Fruit fly (Drosophila melanogaster) whole organism, embryonic: Measurements from ENCODE around the gene Kmn2.
A peak's percentile ranks its signal among the peaks of the same experiment; 100 is the strongest.

Source experiments
- Awh ChIP-seq: fragments of 200-800 bp; sonication (Bioruptor generic); IDR thresholded peaks from 2 replicates; pipeline ENCODE4, ENCODE4 v1.3.6; 2022; ENCODE audit warnings: missing biosample characterization, missing genetic modification characterization
- Bdp1 ChIP-seq: fragments of 200-800 bp; sonication (Bioruptor generic); optimal IDR thresholded peaks from 3 replicates; lab custom pipeline; 2016; ENCODE audit warnings: missing biosample characterization, missing genetic modification characterization
- CG10267 ChIP-seq: fragments of 200-800 bp; sonication (Bioruptor generic); optimal IDR thresholded peaks from 2 replicates; lab custom pipeline; 2018; ENCODE audit warnings: missing biosample characterization, mild to moderate bottlenecking, missing genetic modification characterization, moderate library complexity
- CG10321 ChIP-seq: fragments of 200-800 bp; sonication (Bioruptor generic); IDR thresholded peaks from 2 replicates; pipeline ENCODE4 v1.3.6; 2022; ENCODE audit warnings: missing biosample characterization, missing genetic modification characterization
- CG10543 ChIP-seq: fragments of 200-800 bp; sonication (Bioruptor generic); optimal IDR thresholded peaks from 3 replicates; lab custom pipeline; 2017; ENCODE audit warnings: missing biosample characterization, mild to moderate bottlenecking, missing genetic modification characterization, moderate library complexity
- CG10565 ChIP-seq: fragments of 200-800 bp; sonication (Bioruptor generic); optimal IDR thresholded peaks from 3 replicates; lab custom pipeline; 2016; ENCODE audit warnings: missing biosample characterization, mild to moderate bottlenecking, missing genetic modification characterization
- CG14050 ChIP-seq: fragments of 200-800 bp; sonication (Bioruptor generic); IDR thresholded peaks from 3 replicates; pipeline ENCODE4 v1.3.6; 2022; ENCODE audit warnings: missing biosample characterization, missing genetic modification characterization
- CG14441 ChIP-seq: fragments of 200-800 bp; sonication (Bioruptor generic); IDR thresholded peaks from 2 replicates; pipeline ENCODE4 v1.3.6; 2022; ENCODE audit warnings: missing biosample characterization, missing genetic modification characterization
- CG14667 ChIP-seq: fragments of 200-800 bp; sonication (Bioruptor generic); IDR thresholded peaks from 2 replicates; pipeline ENCODE4 v1.3.6; 2022; ENCODE audit warnings: missing biosample characterization, missing genetic modification characterization
- CG15011 ChIP-seq: fragments of 200-800 bp; sonication (Bioruptor generic); optimal IDR thresholded peaks from 3 replicates; lab custom pipeline; 2018; ENCODE audit warnings: missing biosample characterization, mild to moderate bottlenecking, missing genetic modification characterization
- CG17361 ChIP-seq: fragments of 200-800 bp; sonication (Bioruptor generic); IDR thresholded peaks from 3 replicates; pipeline ENCODE4 v1.3.6; 2022; ENCODE audit warnings: missing biosample characterization, missing genetic modification characterization
- CG32532 ChIP-seq: fragments of 200-800 bp; sonication (Bioruptor generic); IDR thresholded peaks from 2 replicates; pipeline ENCODE4 v1.3.6; 2022; ENCODE audit warnings: missing biosample characterization, missing genetic modification characterization
- CG32767 ChIP-seq: fragments of 200-800 bp; sonication (Bioruptor generic); IDR thresholded peaks from 2 replicates; pipeline ENCODE4 v1.3.6; 2022; ENCODE audit warnings: missing biosample characterization, missing genetic modification characterization
- CG34422 ChIP-seq: fragments of 200-800 bp; sonication (Bioruptor generic); IDR thresholded peaks from 3 replicates; pipeline ENCODE4 v1.3.6; 2022; ENCODE audit warnings: missing biosample characterization, missing genetic modification characterization
- CG4404 ChIP-seq: fragments of 200-800 bp; sonication (Bioruptor generic); IDR thresholded peaks from 2 replicates; pipeline ENCODE4 v1.3.6; 2022; ENCODE audit warnings: missing biosample characterization, missing genetic modification characterization
- CG6765 ChIP-seq: fragments of 200-800 bp; sonication (Bioruptor generic); optimal IDR thresholded peaks from 3 replicates; lab custom pipeline; 2017; ENCODE audit warnings: missing biosample characterization, mild to moderate bottlenecking, missing genetic modification characterization
- CG8388 ChIP-seq: fragments of 200-800 bp; sonication (Bioruptor generic); optimal IDR thresholded peaks from 2 replicates; lab custom pipeline; 2019; ENCODE audit warnings: missing biosample characterization, mild to moderate bottlenecking, missing genetic modification characterization, moderate library complexity
- CG9932 ChIP-seq: fragments of 200-800 bp; sonication (Bioruptor generic); IDR thresholded peaks from 2 replicates; pipeline ENCODE4 v1.3.6; 2022; ENCODE audit warnings: missing biosample characterization, missing genetic modification characterization
- Gug ChIP-seq: fragments of 200-800 bp; sonication (Bioruptor generic); IDR thresholded peaks from 4 replicates; pipeline ENCODE4 v1.3.6; 2022; ENCODE audit warnings: missing biosample characterization, missing genetic modification characterization
- HHEX ChIP-seq: fragments of 200-800 bp; sonication (Bioruptor generic); optimal IDR thresholded peaks from 3 replicates; lab custom pipeline; 2017; ENCODE audit warnings: missing biosample characterization, mild to moderate bottlenecking, missing genetic modification characterization, missing genetic modification reagents
- HmgD ChIP-seq: fragments of 200-800 bp; sonication (Bioruptor generic); optimal IDR thresholded peaks from 3 replicates; lab custom pipeline; 2016; ENCODE audit warnings: missing biosample characterization, missing genetic modification characterization
- Hr3 ChIP-seq: fragments of 200-800 bp; sonication (Bioruptor generic); optimal IDR thresholded peaks from 3 replicates; lab custom pipeline; 2016; ENCODE audit warnings: missing biosample characterization, missing genetic modification characterization
- Mes4 ChIP-seq: fragments of 200-800 bp; sonication (Bioruptor generic); optimal IDR thresholded peaks from 2 replicates; lab custom pipeline; 2016; ENCODE audit warnings: missing biosample characterization, missing genetic modification characterization
- Nf-YB ChIP-seq: fragments of 200-800 bp; sonication (Bioruptor generic); optimal IDR thresholded peaks from 3 replicates; lab custom pipeline; 2019; ENCODE audit warnings: missing biosample characterization, mild to moderate bottlenecking, missing genetic modification characterization, moderate library complexity
- Opbp ChIP-seq: fragments of 200-800 bp; sonication (Bioruptor generic); IDR thresholded peaks from 3 replicates; pipeline ENCODE4 v1.3.6; 2022; ENCODE audit warnings: missing biosample characterization, missing genetic modification characterization; ENCODE audit not compliant: partially characterized antibody
- Sox100B ChIP-seq: fragments of 200-800 bp; sonication (Bioruptor generic); optimal IDR thresholded peaks from 3 replicates; lab custom pipeline; 2018; ENCODE audit warnings: missing biosample characterization, mild to moderate bottlenecking, missing genetic modification characterization
- Sry-δ ChIP-seq: fragments of 200-800 bp; sonication (Bioruptor generic); optimal IDR thresholded peaks from 2 replicates; lab custom pipeline; 2016; ENCODE audit warnings: missing biosample characterization, missing genetic modification characterization
- ase ChIP-seq: fragments of 200-800 bp; sonication (Bioruptor generic); IDR thresholded peaks from 3 replicates; pipeline ENCODE4 v1.3.6; 2022; ENCODE audit warnings: missing biosample characterization, missing genetic modification characterization
- bbx ChIP-seq: fragments of 200-800 bp; sonication (Bioruptor generic); IDR thresholded peaks from 2 replicates; pipeline ENCODE4 v1.3.6; 2022; ENCODE audit warnings: missing biosample characterization, missing genetic modification characterization; ENCODE audit not compliant: partially characterized antibody
- br ChIP-seq: fragments of >200 bp; optimal IDR thresholded peaks from 2 replicates; lab custom pipeline; 2017
- bsh ChIP-seq, 2 experiments: fragments of 200-800 bp; sonication (Bioruptor generic); optimal IDR thresholded peaks; 2 replicates each; lab custom pipeline; 2017 to 2018; ENCODE audit warnings: mild to moderate bottlenecking in 2 of 2, missing biosample characterization in 2 of 2, missing genetic modification characterization in 2 of 2, moderate library complexity in 1 of 2
- dan ChIP-seq: fragments of 200-800 bp; sonication (Bioruptor generic); IDR thresholded peaks from 2 replicates; pipeline ENCODE4 v1.3.6; 2022; ENCODE audit warnings: missing biosample characterization, missing genetic modification characterization
- danr ChIP-seq: fragments of 200-800 bp; sonication (Bioruptor generic); IDR thresholded peaks from 2 replicates; pipeline ENCODE4 v1.3.6; 2022; ENCODE audit warnings: missing biosample characterization, missing genetic modification characterization
- dysf ChIP-seq: fragments of 200-800 bp; sonication (Bioruptor generic); IDR thresholded peaks from 3 replicates; pipeline ENCODE4 v1.3.6; 2022; ENCODE audit warnings: missing biosample characterization, missing genetic modification characterization
- ewg ChIP-seq: fragments of 200-800 bp; sonication (Bioruptor generic); optimal IDR thresholded peaks from 3 replicates; lab custom pipeline; 2017; ENCODE audit warnings: mild to moderate bottlenecking, missing biosample characterization, missing genetic modification reagents, missing genetic modification characterization
- eyg ChIP-seq: fragments of 200-800 bp; sonication (Bioruptor generic); optimal IDR thresholded peaks from 3 replicates; lab custom pipeline; 2016; ENCODE audit warnings: missing biosample characterization, missing genetic modification characterization
- gce ChIP-seq: fragments of 200-800 bp; sonication (Bioruptor generic); IDR thresholded peaks from 3 replicates; pipeline ENCODE4 v1.3.6; 2022; ENCODE audit warnings: missing biosample characterization, missing genetic modification characterization
- gsb-n ChIP-seq: fragments of 200-800 bp; sonication (Bioruptor generic); optimal IDR thresholded peaks from 3 replicates; lab custom pipeline; 2018; ENCODE audit warnings: missing biosample characterization, mild to moderate bottlenecking, missing genetic modification characterization
- ham ChIP-seq: fragments of 200-800 bp; sonication (Bioruptor generic); IDR thresholded peaks from 2 replicates; pipeline ENCODE4 v1.3.6; 2022; ENCODE audit warnings: missing biosample characterization, missing genetic modification characterization
- hb ChIP-seq: fragments of 200-800 bp; sonication (Bioruptor generic); IDR thresholded peaks from 3 replicates; pipeline ENCODE4 v1.3.6; 2022; ENCODE audit warnings: missing biosample characterization, missing genetic modification characterization; ENCODE audit not compliant: partially characterized antibody
- insv ChIP-seq, 2 experiments: fragments of 200-800 bp; sonication (Bioruptor generic); optimal IDR thresholded peaks; 3 replicates each; lab custom pipeline; 2016 to 2018; ENCODE audit warnings: missing biosample characterization in 2 of 2, missing genetic modification characterization in 2 of 2
- jigr1 ChIP-seq: fragments of 200-800 bp; sonication (Bioruptor generic); IDR thresholded peaks from 3 replicates; pipeline ENCODE4 v1.3.6; 2022; ENCODE audit warnings: missing biosample characterization, missing genetic modification characterization
- kah ChIP-seq: fragments of 200-800 bp; sonication (Bioruptor generic); optimal IDR thresholded peaks from 2 replicates; lab custom pipeline; 2018; ENCODE audit warnings: missing biosample characterization, mild to moderate bottlenecking, missing genetic modification characterization
- nau ChIP-seq: fragments of 200-800 bp; sonication (Bioruptor generic); optimal IDR thresholded peaks from 3 replicates; lab custom pipeline; 2017; ENCODE audit warnings: missing biosample characterization, mild to moderate bottlenecking, missing genetic modification characterization, missing genetic modification reagents
- nmo ChIP-seq: fragments of 200-800 bp; sonication (Bioruptor generic); optimal IDR thresholded peaks from 2 replicates; lab custom pipeline; 2018; ENCODE audit warnings: missing biosample characterization, mild to moderate bottlenecking, missing genetic modification characterization, moderate library complexity
- pan ChIP-seq, 4 experiments: fragments of >200 bp in 3 of 4; fragments of 200-800 bp in 1 of 4; sonication (Bioruptor generic) in 1 of 4; optimal IDR thresholded peaks in 3 of 4; IDR thresholded peaks in 1 of 4; 2 replicates each; pipeline versions ENCODE4 v1.3.6 to Lab custom; 2017 to 2022; ENCODE audit warnings: missing biosample characterization in 2 of 4, missing genetic modification characterization in 2 of 4, mixed read lengths in 1 of 4
- sisA ChIP-seq: fragments of 200-800 bp; sonication (Bioruptor generic); IDR thresholded peaks from 2 replicates; pipeline ENCODE4 v1.3.6; 2022; ENCODE audit warnings: missing biosample characterization, missing genetic modification characterization
- slbo ChIP-seq: fragments of 200-800 bp; sonication (Bioruptor generic); IDR thresholded peaks from 2 replicates; pipeline ENCODE4 v1.3.6; 2022; ENCODE audit warnings: missing biosample characterization, missing genetic modification characterization
- unpg ChIP-seq: fragments of 200-800 bp; sonication (Bioruptor generic); optimal IDR thresholded peaks from 3 replicates; lab custom pipeline; 2018; ENCODE audit warnings: missing biosample characterization, mild to moderate bottlenecking, missing genetic modification characterization, moderate library complexity
- z ChIP-seq: fragments of 200-800 bp; sonication (Bioruptor generic); IDR thresholded peaks from 3 replicates; pipeline ENCODE4 v1.3.6; 2022; ENCODE audit warnings: missing biosample characterization, missing genetic modification characterization
- zf30C ChIP-seq: fragments of 200-800 bp; sonication (Bioruptor generic); optimal IDR thresholded peaks from 3 replicates; lab custom pipeline; 2018; ENCODE audit warnings: missing biosample characterization, mild to moderate bottlenecking, missing genetic modification characterization

Gene Kmn2

DNA sequence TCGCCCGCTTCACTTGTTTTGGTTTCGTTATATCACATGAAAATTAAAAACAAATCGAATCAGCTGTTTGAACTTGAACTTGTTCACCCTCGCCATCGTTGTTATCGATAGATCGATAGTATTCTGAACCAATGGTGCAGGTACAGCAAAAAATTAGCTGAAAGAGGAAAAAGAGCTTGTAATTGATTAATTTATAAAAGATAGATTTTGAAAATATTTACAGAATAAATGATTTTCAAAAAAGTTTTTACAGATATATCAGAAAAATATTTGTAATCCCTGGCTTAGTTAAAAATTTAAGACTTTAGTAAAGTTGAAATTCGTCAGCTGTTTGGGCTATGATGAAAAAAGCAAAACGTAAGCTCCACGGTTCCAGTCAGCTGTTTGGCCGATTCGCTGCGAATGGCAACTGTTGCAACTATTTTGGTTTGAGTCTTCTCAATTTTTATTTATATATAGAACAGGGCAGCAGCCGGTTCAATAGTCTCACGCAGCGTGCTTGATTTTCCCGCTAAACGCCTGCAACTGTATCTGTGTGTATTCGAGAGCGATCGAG, 31.9 kb upstream of the Kmn2 start, which contains the start of the genes CG11035 and unc-45 (continued):
- TF ChIP-seq ase (no peak), CG8388 (GFP tag; lab: Kevin White, UChicago) (no peak), insv (GFP tag; optimal IDR thresholded peaks at IDR 0.05; lab: Kevin White, UChicago) (no peak), CG9932 (GFP tag; lab: Robert Waterston, UW) (peak; percentile 54; the same call in 1 of the 2 replicates), nmo (peak; percentile 71), dysf (GFP tag; lab: Robert Waterston, UW) (no peak), gsb-n (tag; lab: Kevin White, UChicago) (no peak), bbx (peak; percentile 64), CG10321 (GFP tag; lab: Robert Waterston, UW) (no peak), eyg (GFP tag; lab: Kevin White, UChicago) (no peak), Bdp1 (GFP tag; lab: Kevin White, UChicago) (no peak), CG32767 (GFP tag; lab: Robert Waterston, UW) (0 out of 2 replicates have a peak, but pooled peaks have one; percentile 14), z (GFP tag; lab: Robert Waterston, UW) (no peak), Gug (GFP tag; lab: Robert Waterston, UW) (no peak), CG10543 (GFP tag; lab: Kevin White, UChicago) (peak; percentile 63), ewg (GFP tag; lab: Kevin White, UChicago) (no peak), pan (optimal IDR thresholded peaks at IDR 0.05; lab: Kevin White, UChicago) (no peak), pan (GFP tag; optimal IDR thresholded peaks at IDR 0.05 in 1 of 2, IDR thresholded peaks at IDR 0.05 in 1 of 2) (no peak), CG14050 (GFP tag; lab: Robert Waterston, UW) (no peak), danr (GFP tag; lab: Robert Waterston, UW) (no peak), CG15011 (GFP tag; lab: Kevin White, UChicago) (no peak), unpg (GFP tag; lab: Kevin White, UChicago) (peak; percentile 27), CG14441 (GFP tag; lab: Robert Waterston, UW) (no peak; the same call in 1 of the 2 replicates), Awh (GFP tag; lab: Robert Waterston, UW) (no peak), kah (GFP tag; lab: Kevin White, UChicago) (no peak), br (lab: Kevin White, UChicago) (no peak), sisA (GFP tag; lab: Robert Waterston, UW) (peak; percentile 39), CG4404 (no peak), Hr3 (GFP tag; lab: Kevin White, UChicago) (peak; percentile 1), CG14667 (GFP tag; lab: Robert Waterston, UW) (no peak), dan (no peak), ham (no peak), CG10565 (no peak), Opbp (peak; percentile 58; the same call in 2 of the 3 replicates), slbo (GFP tag; lab: Robert Waterston, UW) (no peak; the same call in 1 of the 2 replicates), HmgD (GFP tag; lab: Kevin White, UChicago) (no peak), Nf-YB (GFP tag; lab: Kevin White, UChicago) (no peak), Sox100B (GFP tag; lab: Kevin White, UChicago) (peak; percentile 49), jigr1 (no peak), CG34422 (peak; percentile 42; the same call in 1 of the 3 replicates), nau (GFP tag; lab: Kevin White, UChicago) (no peak), Sry-δ (GFP tag; lab: Kevin White, UChicago) (peak; percentile 61), CG17361 (GFP tag; lab: Robert Waterston, UW) (peak; percentile 66), Mes4 (no peak), CG10267 (tag; lab: Kevin White, UChicago) (peak; percentile 49), zf30C (no peak), hb (GFP tag; lab: Robert Waterston, UW) (no peak; the same call in 2 of the 3 replicates), CG32532 (GFP tag; lab: Robert Waterston, UW) (peak; percentile 55), CG6765 (GFP tag; lab: Kevin White, UChicago) (no peak), gce (GFP tag; lab: Robert Waterston, UW) (no peak), HHEX (GFP tag; lab: Kevin White, UChicago) (no peak), bsh (GFP tag; optimal IDR thresholded peaks at IDR 0.05; lab: Kevin White, UChicago) (no peak)
